Fruit fly (Drosophila melanogaster): Measurements from ENCODE around the gene CG5618.

DNA sequence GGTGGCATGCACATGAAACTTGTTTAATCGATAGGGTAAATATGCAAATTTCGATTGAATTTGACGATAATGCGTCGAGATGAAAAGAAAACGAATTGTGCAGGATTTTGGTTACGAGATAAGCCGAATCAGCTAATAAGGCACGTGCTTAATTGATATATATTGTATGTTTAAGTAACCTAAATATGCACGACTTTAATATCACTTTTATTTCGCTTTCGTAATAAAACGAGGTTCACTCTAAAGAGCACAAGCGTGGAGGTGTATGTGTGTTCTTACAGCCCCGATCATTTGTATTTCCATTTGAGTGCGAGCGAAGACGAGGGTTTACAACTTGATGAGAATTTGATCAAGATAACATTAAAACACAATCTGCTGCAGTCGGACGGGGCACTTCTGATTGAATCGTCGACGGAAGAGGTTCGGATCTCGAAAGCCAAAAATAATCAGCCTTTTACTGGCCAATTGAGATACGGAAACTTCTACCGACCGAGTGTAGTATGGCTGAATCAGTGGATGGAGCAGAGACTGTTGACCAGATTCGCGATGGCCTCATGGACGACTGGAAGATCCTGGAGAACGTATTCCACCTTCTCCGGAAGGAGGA lies 580 bp downstream of the CG5618 start:
- no peak for TF ChIP-seq cnc (optimal IDR thresholded peaks at IDR 0.05)
- peak; percentile 30 for TF ChIP-seq Mnt (GFP tag; optimal IDR thresholded peaks at IDR 0.05)
- peak; percentile 43 for TF ChIP-seq CG11617 (GFP tag; optimal IDR thresholded peaks at IDR 0.05)
- no peak for TF ChIP-seq CG5204 (GFP tag; optimal IDR thresholded peaks at IDR 0.05)
- TF ChIP-seq Hr96 (GFP tag; optimal IDR thresholded peaks at IDR 0.05) = no peak
- TF ChIP-seq kay (GFP tag; ENCODE audit: borderline replicate concordance) = peak; percentile 83
- TF ChIP-seq Crg-1 (GFP tag; optimal IDR thresholded peaks at IDR 0.05) = no peak

All from whole organism, adult.